Fruit fly (Drosophila melanogaster): ENCODE results near the gene CG17270.

CG17270 gene

dm6 chr3R:20788559-20788958 is 30.2 kb downstream of the CG17270 start:
- no peak for TF ChIP-seq Rel (GFP tag; optimal IDR thresholded peaks at IDR 0.05)
- peak; percentile 39 for TF ChIP-seq Rel (tag; optimal IDR thresholded peaks at IDR 0.05)
- TF ChIP-seq N (GFP tag; optimal IDR thresholded peaks at IDR 0.05): no peak
- TF ChIP-seq h (GFP tag; optimal IDR thresholded peaks at IDR 0.05): peak; percentile 29

- TF ChIP-seq brk (GFP tag; optimal IDR thresholded peaks at IDR 0.05): peak; percentile 57
- TF ChIP-seq jim (GFP tag; optimal IDR thresholded peaks at IDR 0.05): no peak
- no peak for TF ChIP-seq usp (GFP tag; optimal IDR thresholded peaks at IDR 0.05)
- no peak for TF ChIP-seq CG32264 (GFP tag; optimal IDR thresholded peaks at IDR 0.05)
- TF ChIP-seq pan (optimal IDR thresholded peaks at IDR 0.05): no peak
- TF ChIP-seq psq (GFP tag; optimal IDR thresholded peaks at IDR 0.05): peak; percentile 94
- TF ChIP-seq Rel (GFP tag; optimal IDR thresholded peaks at IDR 0.05): no peak
- TF ChIP-seq Rel (tag; optimal IDR thresholded peaks at IDR 0.05): peak; percentile 76
- TF ChIP-seq Dfd (GFP tag; optimal IDR thresholded peaks at IDR 0.05): peak; percentile 97
- no peak for TF ChIP-seq Hnf4 (GFP tag; optimal IDR thresholded peaks at IDR 0.05)
- TF ChIP-seq fru (GFP tag; optimal IDR thresholded peaks at IDR 0.05): no peak
- TF ChIP-seq lola (GFP tag; optimal IDR thresholded peaks at IDR 0.05): peak; percentile 75
- no peak for TF ChIP-seq rgr (GFP tag; optimal IDR thresholded peaks at IDR 0.05)
- TF ChIP-seq Jra (GFP tag; optimal IDR thresholded peaks at IDR 0.05): no peak
- peak; percentile 53 for TF ChIP-seq Vsx2 (GFP tag; optimal IDR thresholded peaks at IDR 0.05; ENCODE audit: partially characterized antibody)
- TF ChIP-seq Hr83 (GFP tag; optimal IDR thresholded peaks at IDR 0.05; ENCODE audit: poor library complexity, severe bottlenecking): no peak
- TF ChIP-seq dl (GFP tag; optimal IDR thresholded peaks at IDR 0.05; ENCODE audit: insufficient read depth in 1 of 2, partially characterized antibody in 2 of 2): peak; percentile 7 to 62
- TF ChIP-seq HLH106 (tag; optimal IDR thresholded peaks at IDR 0.05): peak; percentile 1
- no peak for TF ChIP-seq h (GFP tag; optimal IDR thresholded peaks at IDR 0.05)
- no peak for TF ChIP-seq sage (GFP tag; optimal IDR thresholded peaks at IDR 0.05)
- TF ChIP-seq tai (GFP tag; optimal IDR thresholded peaks at IDR 0.05): no peak
- TF ChIP-seq CG9705 (GFP tag; optimal IDR thresholded peaks at IDR 0.05): no peak
- no peak for TF ChIP-seq sv (GFP tag; optimal IDR thresholded peaks at IDR 0.05)
- TF ChIP-seq OdsH (GFP tag; optimal IDR thresholded peaks at IDR 0.05): peak; percentile 17
- TF ChIP-seq Sp1 (GFP tag; optimal IDR thresholded peaks at IDR 0.05): peak; percentile 44
- TF ChIP-seq dmrt93B (GFP tag; optimal IDR thresholded peaks at IDR 0.05): no peak
- TF ChIP-seq Myc (optimal IDR thresholded peaks at IDR 0.05): no peak
- TF ChIP-seq N (GFP tag; optimal IDR thresholded peaks at IDR 0.05): no peak
- TF ChIP-seq CrebA (GFP tag; optimal IDR thresholded peaks at IDR 0.05; ENCODE audit: borderline replicate concordance): peak; percentile 48
- TF ChIP-seq ey (GFP tag; optimal IDR thresholded peaks at IDR 0.05): no peak
- no peak for TF ChIP-seq woc (GFP tag; optimal IDR thresholded peaks at IDR 0.05)
- no peak for TF ChIP-seq GATAd (GFP tag; optimal IDR thresholded peaks at IDR 0.05)
- TF ChIP-seq Hr78 (GFP tag; optimal IDR thresholded peaks at IDR 0.05): no peak
- TF ChIP-seq Mio (GFP tag; optimal IDR thresholded peaks at IDR 0.05): no peak
- no peak for TF ChIP-seq foxo (GFP tag; optimal IDR thresholded peaks at IDR 0.05)
- no peak for TF ChIP-seq Abd-B (GFP tag; optimal IDR thresholded peaks at IDR 0.05)
- TF ChIP-seq dsf (GFP tag; optimal IDR thresholded peaks at IDR 0.05; ENCODE audit: borderline replicate concordance): no peak
- peak; percentile 62 for TF ChIP-seq Dif (GFP tag; optimal IDR thresholded peaks at IDR 0.05; ENCODE audit: partially characterized antibody)
- no peak for TF ChIP-seq br (GFP tag; optimal IDR thresholded peaks at IDR 0.05)
Observed at dm6 chr3R:20784436-20785368, 34.0 kb downstream of the CG17270 start.

Measured in whole organism, wandering third instar larva.